Worm (Caenorhabditis elegans): Measurements from ENCODE around the gene asp-6.

- no peak for TF ChIP-seq nhr-11 (tag; optimal IDR thresholded peaks at IDR 0.05)
- no peak for TF ChIP-seq tbx-2 (tag; optimal IDR thresholded peaks at IDR 0.05)
- no peak for TF ChIP-seq nhr-237 (tag; optimal IDR thresholded peaks at IDR 0.05)
- TF ChIP-seq egl-27 (tag; optimal IDR thresholded peaks at IDR 0.05): no peak
- TF ChIP-seq lsy-2 (tag; optimal IDR thresholded peaks at IDR 0.05): no peak
Observed at ce11 chrV:8291764-8292163, 23.0 kb upstream of the asp-6 start, which contains the start of gene srg-33.

Measured in whole organism, L1 larva.